Worm (Caenorhabditis elegans) whole organism, L2 larva: ENCODE data around the gene Y46B2A.3.

Source experiments
- ama-1 ChIP-seq: fragments of 150-350 bp; optimal IDR thresholded peaks from 2 replicates; lab custom pipeline; 2018; ENCODE audit warnings: inconsistent platforms
- egl-27 ChIP-seq: sonication (generic microtip); optimal IDR thresholded peaks from 3 replicates; lab custom pipeline; 2017; ENCODE audit warnings: missing biosample characterization, missing genetic modification reagents, missing genetic modification characterization
- nhr-12 ChIP-seq: fragments of 150-350 bp; optimal IDR thresholded peaks from 2 replicates; lab custom pipeline; 2014; ENCODE audit warnings: missing biosample characterization, missing genetic modification characterization
- nhr-21 ChIP-seq: fragments of 150-350 bp; optimal IDR thresholded peaks from 2 replicates; lab custom pipeline; 2014; ENCODE audit warnings: missing biosample characterization, missing genetic modification characterization

DNA sequence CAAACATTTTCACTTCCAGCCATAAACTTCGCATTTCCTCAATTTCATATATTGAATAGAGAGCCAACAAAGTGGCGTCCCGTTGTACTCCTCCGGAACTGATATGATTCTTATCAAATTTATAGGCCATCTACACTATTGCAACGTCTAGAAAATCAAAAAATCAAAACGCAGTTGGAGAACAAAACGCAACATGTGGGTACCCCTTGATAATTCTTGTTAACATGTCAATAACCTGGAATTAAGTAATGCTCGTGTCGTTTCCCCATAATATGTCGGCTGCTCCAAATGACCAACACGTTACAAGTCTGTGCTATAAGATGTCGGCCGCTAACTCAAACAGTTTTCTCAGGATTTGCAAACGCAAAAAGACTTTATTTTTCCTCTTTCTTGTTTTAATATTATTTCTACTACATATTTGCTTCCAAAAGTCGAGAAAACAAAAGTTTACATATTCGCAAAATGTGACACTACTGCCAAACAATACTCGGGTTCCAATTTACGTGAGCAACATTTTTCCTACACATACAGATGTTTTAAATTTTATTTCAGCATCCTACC is 14.0 kb upstream of the Y46B2A.3 start:
- no peak for TF ChIP-seq nhr-12
- no peak for TF ChIP-seq ama-1 (lab: Kevin White, UChicago)
- TF ChIP-seq nhr-21: no peak
- no peak for TF ChIP-seq egl-27 (tag; lab: Kevin White, UChicago)
